Worm (Caenorhabditis elegans) whole organism, late embryonic: ENCODE results near the gene rps-22.

Source experiments
- K09A11.1 ChIP-seq: sonication (generic microtip); optimal IDR thresholded peaks from 2 replicates; lab custom pipeline; 2017; ENCODE audit warnings: antibody characterized with exemption, mild to moderate bottlenecking, missing genetic modification characterization, missing compliant biosample characterization; ENCODE audit not compliant: insufficient read depth
- ahr-1 ChIP-seq: sonication (generic microtip); optimal IDR thresholded peaks from 2 replicates; lab custom pipeline; 2016; ENCODE audit warnings: missing genetic modification characterization, missing compliant biosample characterization
- ama-1 ChIP-seq: fragments of 150-350 bp; optimal IDR thresholded peaks from 2 replicates; lab custom pipeline; 2014
- ceh-24 ChIP-seq: sonication (generic microtip); optimal IDR thresholded peaks from 2 replicates; lab custom pipeline; 2016; ENCODE audit warnings: mild to moderate bottlenecking, missing genetic modification characterization, missing compliant biosample characterization
- ceh-30 ChIP-seq: fragments of 150-350 bp; optimal IDR thresholded peaks from 2 replicates; lab custom pipeline; 2014; ENCODE audit warnings: missing biosample characterization, missing genetic modification characterization
- ceh-34 ChIP-seq: sonication (generic microtip); optimal IDR thresholded peaks from 2 replicates; lab custom pipeline; 2016; ENCODE audit warnings: mild to moderate bottlenecking, missing genetic modification characterization, missing compliant biosample characterization
- ceh-6 ChIP-seq: fragments of 200-800 bp; sonication (Bioruptor generic); optimal IDR thresholded peaks from 2 replicates; lab custom pipeline; 2018; ENCODE audit warnings: mild to moderate bottlenecking, missing genetic modification characterization, missing compliant biosample characterization
- che-1 ChIP-seq: sonication (generic microtip); optimal IDR thresholded peaks from 2 replicates; lab custom pipeline; 2016; ENCODE audit warnings: mild to moderate bottlenecking, missing genetic modification characterization, missing compliant biosample characterization
- dmd-4 ChIP-seq: sonication (generic microtip); optimal IDR thresholded peaks from 2 replicates; lab custom pipeline; 2016; ENCODE audit warnings: borderline replicate concordance, missing genetic modification characterization, missing compliant biosample characterization
- elt-4 ChIP-seq: sonication (generic microtip); optimal IDR thresholded peaks from 2 replicates; lab custom pipeline; 2016; ENCODE audit warnings: missing genetic modification characterization, missing compliant biosample characterization
- eyg-1 ChIP-seq: sonication (generic microtip); optimal IDR thresholded peaks from 2 replicates; lab custom pipeline; 2016; ENCODE audit warnings: missing genotype, missing genetic modification characterization, missing compliant biosample characterization
- fkh-10 ChIP-seq: fragments of 150-350 bp; optimal IDR thresholded peaks from 2 replicates; lab custom pipeline; 2014; ENCODE audit warnings: missing biosample characterization, missing genetic modification reagents, missing genetic modification characterization
- gmeb-2 ChIP-seq: sonication (generic microtip); optimal IDR thresholded peaks from 2 replicates; lab custom pipeline; 2016; ENCODE audit warnings: missing genetic modification characterization, inconsistent platforms, missing compliant biosample characterization
- hlh-15 ChIP-seq: sonication (generic microtip); optimal IDR thresholded peaks from 2 replicates; lab custom pipeline; 2016; ENCODE audit warnings: missing genetic modification characterization, missing compliant biosample characterization
- hlh-30 ChIP-seq: sonication (generic microtip); optimal IDR thresholded peaks from 2 replicates; lab custom pipeline; 2017; ENCODE audit warnings: antibody characterized with exemption, missing genetic modification characterization, missing compliant biosample characterization; ENCODE audit not compliant: insufficient read depth
- hlh-6 ChIP-seq: sonication (generic microtip); optimal IDR thresholded peaks from 2 replicates; lab custom pipeline; 2016; ENCODE audit warnings: missing genotype, missing genetic modification characterization, missing compliant biosample characterization
- hlh-8 ChIP-seq: sonication (generic microtip); optimal IDR thresholded peaks from 2 replicates; lab custom pipeline; 2016; ENCODE audit warnings: missing genotype, missing genetic modification characterization, missing compliant biosample characterization
- lim-6 ChIP-seq: sonication (generic microtip); optimal IDR thresholded peaks from 2 replicates; lab custom pipeline; 2016; ENCODE audit warnings: missing genetic modification characterization, missing compliant biosample characterization
- lin-11 ChIP-seq: fragments of 200-800 bp; sonication (Bioruptor generic); optimal IDR thresholded peaks from 2 replicates; lab custom pipeline; 2018; ENCODE audit warnings: mild to moderate bottlenecking, missing genetic modification characterization, missing compliant biosample characterization
- nfya-1 ChIP-seq: sonication (generic microtip); optimal IDR thresholded peaks from 2 replicates; lab custom pipeline; 2017; ENCODE audit warnings: missing genetic modification characterization, mild to moderate bottlenecking, missing compliant biosample characterization, antibody characterized with exemption, moderate library complexity
- nhr-232 ChIP-seq: sonication (generic microtip); optimal IDR thresholded peaks from 2 replicates; lab custom pipeline; 2016; ENCODE audit warnings: missing genetic modification characterization, missing compliant biosample characterization
- odd-2 ChIP-seq: sonication (generic microtip); optimal IDR thresholded peaks from 2 replicates; lab custom pipeline; 2017; ENCODE audit warnings: antibody characterized with exemption, mild to moderate bottlenecking, missing genetic modification characterization, missing compliant biosample characterization
- pha-2 ChIP-seq: sonication (generic microtip); optimal IDR thresholded peaks from 2 replicates; lab custom pipeline; 2017; ENCODE audit warnings: mild to moderate bottlenecking, missing genetic modification characterization, missing compliant biosample characterization
- pros-1 ChIP-seq: fragments of 150-350 bp; optimal IDR thresholded peaks from 2 replicates; lab custom pipeline; 2014; ENCODE audit warnings: missing biosample characterization, missing genetic modification reagents, missing genetic modification characterization
- ref-2 ChIP-seq: sonication (generic microtip); optimal IDR thresholded peaks from 2 replicates; lab custom pipeline; 2016; ENCODE audit warnings: missing genetic modification characterization, missing compliant biosample characterization
- rnt-1 ChIP-seq: sonication (generic microtip); optimal IDR thresholded peaks from 2 replicates; lab custom pipeline; 2016; ENCODE audit warnings: missing genetic modification characterization, missing compliant biosample characterization
- sox-2 ChIP-seq: fragments of 200-800 bp; sonication (Bioruptor generic); IDR thresholded peaks from 2 replicates; pipeline ENCODE4 v1.3.6; 2022; ENCODE audit warnings: missing genetic modification reagents, missing genetic modification characterization, missing compliant biosample characterization
- tbx-2 ChIP-seq: sonication (generic microtip); optimal IDR thresholded peaks from 2 replicates; lab custom pipeline; 2016; ENCODE audit warnings: missing genetic modification characterization, missing compliant biosample characterization
- tbx-7 ChIP-seq: sonication (generic microtip); optimal IDR thresholded peaks from 2 replicates; lab custom pipeline; 2016; ENCODE audit warnings: missing genotype, missing genetic modification characterization, missing compliant biosample characterization
- unc-3 ChIP-seq, 2 experiments: fragments of 200-800 bp in 1 of 2; sonication (Bioruptor generic) in 1 of 2; sonication (generic microtip) in 1 of 2; conservative IDR thresholded peaks in 1 of 2; optimal IDR thresholded peaks in 1 of 2; 2 replicates each; pipeline versions ENCODE4 v1.3.6 to Lab custom; 2016 to 2022; ENCODE audit warnings: missing compliant biosample characterization in 2 of 2, missing genetic modification characterization in 2 of 2, missing genetic modification reagents in 1 of 2
- unc-86 ChIP-seq: sonication (generic microtip); optimal IDR thresholded peaks from 2 replicates; lab custom pipeline; 2016; ENCODE audit warnings: missing genetic modification characterization, missing compliant biosample characterization
- ztf-16 ChIP-seq: sonication (generic microtip); optimal IDR thresholded peaks from 2 replicates; lab custom pipeline; 2017; ENCODE audit warnings: missing genetic modification characterization, missing compliant biosample characterization

rps-22 gene

ce11 chrIII:1926456-1926855 is 23.9 kb upstream of the rps-22 start (continued):
- TF ChIP-seq dmd-4: no peak
- no peak for TF ChIP-seq lim-6 (tag; lab: Kevin White, UChicago)
- TF ChIP-seq ceh-24 (tag; lab: Kevin White, UChicago): no peak
- TF ChIP-seq ceh-34: peak; percentile 73
- peak; percentile 83 for TF ChIP-seq nfya-1 (tag; lab: Kevin White, UChicago)
- TF ChIP-seq K09A11.1: peak; percentile 38

- TF ChIP-seq odd-2 (tag; lab: Kevin White, UChicago) (no peak), che-1 (tag; lab: Kevin White, UChicago) (no peak), ama-1 (lab: Kevin White, UChicago) (no peak), hlh-15 (tag; lab: Kevin White, UChicago) (no peak), pha-2 (tag; lab: Kevin White, UChicago) (no peak), lin-11 (no peak), sox-2 (GFP tag; lab: Robert Waterston, UW) (no peak), eyg-1 (tag; lab: Kevin White, UChicago) (no peak), hlh-8 (no peak), fkh-10 (GFP tag; lab: Kevin White, UChicago) (no peak), unc-86 (no peak), hlh-6 (tag; lab: Kevin White, UChicago) (no peak), ahr-1 (no peak), ref-2 (tag; lab: Kevin White, UChicago) (no peak), unc-3 (GFP tag; conservative IDR thresholded peaks at IDR 0.05; lab: Robert Waterston, UW) (no peak), unc-3 (tag; optimal IDR thresholded peaks at IDR 0.05; lab: Kevin White, UChicago) (no peak), tbx-2 (tag; lab: Kevin White, UChicago) (no peak), hlh-30 (tag; lab: Kevin White, UChicago) (no peak), pros-1 (no peak), ztf-16 (no peak), nhr-232 (tag; lab: Kevin White, UChicago) (no peak)
These were observed 23.1 kb upstream of the rps-22 start for ce11 chrIII:1927230-1927629.

ce11 chrIII:1928741-1929499 is 21.4 kb upstream of the rps-22 start:
- TF ChIP-seq sox-2 (GFP tag; lab: Robert Waterston, UW): no peak
- TF ChIP-seq ref-2 (tag; lab: Kevin White, UChicago): peak; percentile 21

ce11 chrIII:1930714-1931273 is 19.5 kb upstream of the rps-22 start:
- peak; percentile 49 for TF ChIP-seq hlh-6 (tag; lab: Kevin White, UChicago)
- no peak for TF ChIP-seq lim-6 (tag; lab: Kevin White, UChicago)

- no peak for TF ChIP-seq ceh-6
- no peak for TF ChIP-seq elt-4 (tag; lab: Kevin White, UChicago)
- no peak for TF ChIP-seq gmeb-2 (tag; lab: Kevin White, UChicago)
- TF ChIP-seq pros-1: no peak
- no peak for TF ChIP-seq eyg-1 (tag; lab: Kevin White, UChicago)
- TF ChIP-seq hlh-6 (tag; lab: Kevin White, UChicago): no peak
- no peak for TF ChIP-seq rnt-1 (tag; lab: Kevin White, UChicago)
- TF ChIP-seq tbx-7 (tag; lab: Kevin White, UChicago): no peak
- TF ChIP-seq ceh-30 (tag; lab: Kevin White, UChicago): no peak
- no peak for TF ChIP-seq ztf-16
- TF ChIP-seq, all 69 proteins: peak for 0
These were observed 18.8 kb upstream of the rps-22 start for ce11 chrIII:1931509-1931908.
